Fruit fly (Drosophila melanogaster) S2 (cell line): ENCODE measurements around the gene CG12003.

ENCODE experiments used
- CG8478 ChIP-seq: fragments of >200 bp; optimal IDR thresholded peaks from 2 replicates; lab custom pipeline; 2018
- CTCF ChIP-seq, 2 experiments: fragments of >200 bp; optimal IDR thresholded peaks; 2 replicates each; lab custom pipeline; 2018

dm6 chr3L:1549148-1549547 is 16.0 kb upstream of the CG12003 start:
- TF ChIP-seq CTCF (optimal IDR thresholded peaks at IDR 0.05; lab: Kevin White, UChicago), result no peak
- no peak for TF ChIP-seq CG8478 (lab: Kevin White, UChicago)
